Worm (Caenorhabditis elegans) whole organism, late embryonic: ENCODE measurements around the gene nlp-30.

ENCODE experiments used
- ama-1 ChIP-seq: fragments of 150-350 bp; optimal IDR thresholded peaks from 2 replicates; lab custom pipeline; 2014
- ceh-48 ChIP-seq: sonication (generic microtip); optimal IDR thresholded peaks from 2 replicates; lab custom pipeline; 2016; ENCODE audit warnings: missing genetic modification characterization, inconsistent platforms, missing compliant biosample characterization
- dmd-4 ChIP-seq: sonication (generic microtip); optimal IDR thresholded peaks from 2 replicates; lab custom pipeline; 2016; ENCODE audit warnings: borderline replicate concordance, missing genetic modification characterization, missing compliant biosample characterization
- elt-2 ChIP-seq: sonication (generic microtip); optimal IDR thresholded peaks from 2 replicates; lab custom pipeline; 2016; ENCODE audit warnings: missing genetic modification reagents, missing genetic modification characterization, missing compliant biosample characterization
- hlh-13 ChIP-seq: fragments of 200-800 bp; sonication (Bioruptor generic); optimal IDR thresholded peaks from 2 replicates; lab custom pipeline; 2018; ENCODE audit warnings: mild to moderate bottlenecking, missing genetic modification characterization, missing compliant biosample characterization
- ref-2 ChIP-seq: sonication (generic microtip); optimal IDR thresholded peaks from 2 replicates; lab custom pipeline; 2016; ENCODE audit warnings: missing genetic modification characterization, missing compliant biosample characterization
- unc-55 ChIP-seq: sonication (generic microtip); optimal IDR thresholded peaks from 2 replicates; lab custom pipeline; 2017; ENCODE audit warnings: missing biosample characterization, missing genetic modification reagents, missing genetic modification characterization

ce11 chrV:3961235-3961634 lies 20.5 kb upstream of the nlp-30 start, which contains the start of gene cyp-34A6:
- no peak for TF ChIP-seq ceh-48 (tag; lab: Kevin White, UChicago)
- no peak for TF ChIP-seq ref-2
- TF ChIP-seq dmd-4 (tag; lab: Kevin White, UChicago): no peak
- TF ChIP-seq unc-55 (GFP tag; lab: Kevin White, UChicago): no peak
- TF ChIP-seq elt-2: no peak
- no peak for TF ChIP-seq ama-1
- no peak for TF ChIP-seq hlh-13 (GFP tag; lab: Kevin White, UChicago)
